Fruit fly (Drosophila melanogaster): ENCODE data around the gene Afti.

Afti gene

dm6 chr3R:14299891-14300290 is 26.6 kb downstream of the Afti start (continued):
- TF ChIP-seq nerfin-1 (tag; optimal IDR thresholded peaks at IDR 0.05) (peak; percentile 53), Mrtf (GFP tag; IDR thresholded peaks at IDR 0.05) (no peak), bsh (GFP tag; optimal IDR thresholded peaks at IDR 0.05) (peak in 1 of 2 experiments; percentile 43), CG4820 (GFP tag; optimal IDR thresholded peaks at IDR 0.05) (no peak), CG5245 (GFP tag; optimal IDR thresholded peaks at IDR 0.05) (no peak), CG11560 (tag; IDR thresholded peaks at IDR 0.05) (no peak), CG7271 (tag; optimal IDR thresholded peaks at IDR 0.05) (no peak), CG3281 (GFP tag; optimal IDR thresholded peaks at IDR 0.05) (peak; percentile 13), CG13424 (tag; optimal IDR thresholded peaks at IDR 0.05) (peak; percentile 36), CG2875 (GFP tag; optimal IDR thresholded peaks at IDR 0.05) (peak; percentile 11), Ets97D (GFP tag; optimal IDR thresholded peaks at IDR 0.05) (no peak), CG13894 (tag; optimal IDR thresholded peaks at IDR 0.05) (no peak), CG7786 (GFP tag; optimal IDR thresholded peaks at IDR 0.05) (no peak), CG42726 (GFP tag; IDR thresholded peaks at IDR 0.05; ENCODE audit: partially characterized antibody) (no peak), HmgZ (tag; optimal IDR thresholded peaks at IDR 0.05) (peak; percentile 11), ac (GFP tag; optimal IDR thresholded peaks at IDR 0.05) (no peak), Doc3 (GFP tag; IDR thresholded peaks at IDR 0.05; ENCODE audit: partially characterized antibody) (no peak), CG30020 (tag; optimal IDR thresholded peaks at IDR 0.05) (no peak), CG3407 (GFP tag; optimal IDR thresholded peaks at IDR 0.05) (peak; percentile 14), CG10209 (GFP tag; optimal IDR thresholded peaks at IDR 0.05) (no peak), lmd (GFP tag; IDR thresholded peaks at IDR 0.05) (no peak), Sry-δ (GFP tag; optimal IDR thresholded peaks at IDR 0.05) (no peak), CG1647 (GFP tag; optimal IDR thresholded peaks at IDR 0.05) (no peak), PHDP (tag; optimal IDR thresholded peaks at IDR 0.05) (peak; percentile 46), CG1832 (GFP tag; optimal IDR thresholded peaks at IDR 0.05) (no peak), D (optimal IDR thresholded peaks at IDR 0.05) (no peak), D (GFP tag; optimal IDR thresholded peaks at IDR 0.05) (peak; percentile 31), Atf6 (GFP tag; IDR thresholded peaks at IDR 0.05) (no peak), cato (GFP tag; optimal IDR thresholded peaks at IDR 0.05; ENCODE audit: borderline replicate concordance) (no peak), CG15073 (GFP tag; optimal IDR thresholded peaks at IDR 0.05) (no peak), Atf3 (GFP tag; optimal IDR thresholded peaks at IDR 0.05) (no peak), Pdp1 (GFP tag; optimal IDR thresholded peaks at IDR 0.05) (peak in 1 of 2 experiments; percentile 11), Ptx1 (GFP tag; IDR thresholded peaks at IDR 0.05) (no peak), ham (GFP tag; IDR thresholded peaks at IDR 0.05) (no peak), stwl (tag; optimal IDR thresholded peaks at IDR 0.05) (no peak), CG8924 (tag; optimal IDR thresholded peaks at IDR 0.05) (peak; percentile 9), CG6854 (GFP tag; optimal IDR thresholded peaks at IDR 0.05) (no peak), ci (GFP tag; IDR thresholded peaks at IDR 0.05) (peak; percentile 81; the same call in 2 of the 3 replicates), HLH4C (GFP tag; IDR thresholded peaks at IDR 0.05; ENCODE audit: partially characterized antibody) (no peak), Elba2 (GFP tag; optimal IDR thresholded peaks at IDR 0.05) (no peak), zfh2 (GFP tag; optimal IDR thresholded peaks at IDR 0.05) (no peak), CG10366 (GFP tag; IDR thresholded peaks at IDR 0.05) (no peak), HLH3B (GFP tag; IDR thresholded peaks at IDR 0.05) (peak; percentile 30; the same call in 1 of the 2 replicates), CG2202 (tag; optimal IDR thresholded peaks at IDR 0.05) (peak; percentile 30), onecut (GFP tag; IDR thresholded peaks at IDR 0.05) (no peak; the same call in none of the 2 replicates), stc (GFP tag; IDR thresholded peaks at IDR 0.05) (no peak), zen2 (GFP tag; IDR thresholded peaks at IDR 0.05; ENCODE audit: partially characterized antibody) (no peak), dmrt11E (tag; optimal IDR thresholded peaks at IDR 0.05) (peak; percentile 26), CG14441 (GFP tag; IDR thresholded peaks at IDR 0.05) (no peak), CG13624 (GFP tag; optimal IDR thresholded peaks at IDR 0.05) (no peak), seq (GFP tag; IDR thresholded peaks at IDR 0.05) (no peak)

All from whole organism, embryonic.